Fruit fly (Drosophila melanogaster): ENCODE data around the gene Mec2.

DNA sequence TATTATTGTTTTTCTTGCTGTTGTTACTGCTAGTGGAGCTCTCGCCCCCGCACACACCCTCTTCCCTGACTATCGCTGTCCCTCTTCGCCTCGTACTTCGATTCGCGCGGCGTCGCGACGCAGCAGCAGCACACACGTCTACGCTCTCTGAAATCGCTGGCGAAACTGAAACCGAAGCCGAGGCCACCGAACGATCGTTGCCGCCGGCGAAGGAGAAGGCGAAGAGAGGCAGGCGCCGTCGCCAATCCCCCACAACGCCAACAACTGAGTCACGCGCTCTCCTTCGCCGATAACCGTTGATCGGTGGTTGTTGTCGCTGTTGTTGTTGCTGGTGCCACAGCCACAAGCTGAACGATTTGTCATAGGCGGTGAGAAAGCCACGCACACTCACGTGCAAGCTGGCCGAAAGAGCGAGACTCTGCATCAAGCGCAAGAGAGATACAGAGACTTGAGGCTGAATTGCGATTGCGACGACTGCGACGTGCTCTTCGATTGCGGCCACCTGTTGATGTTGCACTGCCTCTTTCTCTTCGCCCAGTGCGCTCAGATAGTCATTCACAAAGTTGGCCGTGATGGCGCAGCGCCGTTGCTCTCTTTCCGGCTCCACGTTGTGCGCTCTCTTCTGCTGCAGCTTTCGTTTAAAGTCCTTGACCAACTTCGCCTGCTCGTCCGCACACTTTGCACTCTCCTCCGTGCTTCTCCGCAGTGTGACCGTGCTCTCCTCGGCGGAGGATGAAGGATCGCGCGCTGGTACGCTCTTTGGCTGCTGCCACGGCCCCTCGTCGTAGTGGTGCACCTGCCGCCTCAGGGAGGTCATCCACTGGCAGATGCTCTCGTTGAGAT lies 34.3 kb upstream of the Mec2 start:
- no peak for TF ChIP-seq Clk (GFP tag; optimal IDR thresholded peaks at IDR 0.05)
- no peak for TF ChIP-seq cnc (optimal IDR thresholded peaks at IDR 0.05)
- TF ChIP-seq CG5204 (GFP tag; optimal IDR thresholded peaks at IDR 0.05), result no peak
- no peak for TF ChIP-seq Crg-1 (GFP tag; optimal IDR thresholded peaks at IDR 0.05)
- no peak for TF ChIP-seq CG7101 (tag; optimal IDR thresholded peaks at IDR 0.05)
- TF ChIP-seq CG1620 (GFP tag; optimal IDR thresholded peaks at IDR 0.05), result no peak
- TF ChIP-seq kay (GFP tag; ENCODE audit: borderline replicate concordance), result peak; percentile 93
- TF ChIP-seq bab1 (GFP tag; optimal IDR thresholded peaks at IDR 0.05), result peak; percentile 63
- no peak for TF ChIP-seq Hr96 (GFP tag; optimal IDR thresholded peaks at IDR 0.05)
